Worm (Caenorhabditis elegans) whole organism, young adult: ENCODE measurements around the gene lin-37.

Experiments used
- B0336.3 ChIP-seq: fragments of 200-800 bp; sonication (Bioruptor generic); IDR thresholded peaks from 2 replicates; pipeline ENCODE4 v1.3.6; 2022; ENCODE audit warnings: missing genetic modification characterization, missing compliant biosample characterization
- C17E4.6 ChIP-seq: fragments of 200-800 bp; sonication (Bioruptor generic); IDR thresholded peaks from 2 replicates; pipeline ENCODE4 v1.3.6; 2022; ENCODE audit warnings: missing genetic modification reagents, missing genetic modification characterization, missing compliant biosample characterization
- D2030.7 ChIP-seq: fragments of 200-800 bp; sonication (Bioruptor generic); IDR thresholded peaks from 2 replicates; pipeline ENCODE4 v1.3.6; 2022; ENCODE audit warnings: missing genetic modification reagents, missing genetic modification characterization, missing compliant biosample characterization
- F33H1.4 ChIP-seq: fragments of 200-800 bp; sonication (Bioruptor generic); IDR thresholded peaks from 2 replicates; pipeline ENCODE4 v1.3.6; 2022; ENCODE audit warnings: missing genetic modification reagents, missing genetic modification characterization, missing compliant biosample characterization
- F37B4.10 ChIP-seq: fragments of 200-800 bp; sonication (Bioruptor generic); IDR thresholded peaks from 2 replicates; pipeline ENCODE4 v1.3.6; 2022; ENCODE audit warnings: missing genetic modification characterization, missing compliant biosample characterization
- F39B2.1 ChIP-seq: fragments of 200-800 bp; sonication (Bioruptor generic); IDR thresholded peaks from 2 replicates; pipeline ENCODE4 v1.3.6; 2022; ENCODE audit warnings: missing genetic modification reagents, missing genetic modification characterization, missing compliant biosample characterization
- F49E8.2 ChIP-seq: sonication (generic microtip); optimal IDR thresholded peaks from 3 replicates; lab custom pipeline; 2017; ENCODE audit warnings: missing genetic modification characterization, mild to moderate bottlenecking, missing compliant biosample characterization, antibody characterized with exemption, moderate library complexity; ENCODE audit not compliant: insufficient read depth
- F52B5.7 ChIP-seq: sonication (generic microtip); optimal IDR thresholded peaks from 2 replicates; lab custom pipeline; 2016; ENCODE audit warnings: mild to moderate bottlenecking, missing genetic modification characterization, missing compliant biosample characterization
- K12H6.12 ChIP-seq: fragments of 200-800 bp; sonication (Bioruptor generic); optimal IDR thresholded peaks from 2 replicates; lab custom pipeline; 2018; ENCODE audit warnings: mild to moderate bottlenecking, missing genetic modification characterization, missing compliant biosample characterization
- T26A5.8 ChIP-seq: sonication (generic microtip); optimal IDR thresholded peaks from 2 replicates; lab custom pipeline; 2016; ENCODE audit warnings: missing genetic modification characterization, missing compliant biosample characterization
- Y53F4B.3 ChIP-seq: fragments of 200-800 bp; sonication (Bioruptor generic); IDR thresholded peaks from 2 replicates; pipeline ENCODE4 v1.3.6; 2022; ENCODE audit warnings: missing genetic modification reagents, missing genetic modification characterization, missing compliant biosample characterization
- Y56A3A.18 ChIP-seq: fragments of 200-800 bp; sonication (Bioruptor generic); IDR thresholded peaks from 2 replicates; pipeline ENCODE4 v1.3.6; 2022; ENCODE audit warnings: missing genetic modification reagents, missing genetic modification characterization, missing compliant biosample characterization
- ZK185.1 ChIP-seq: sonication (generic microtip); optimal IDR thresholded peaks from 2 replicates; lab custom pipeline; 2016; ENCODE audit warnings: mild to moderate bottlenecking, missing genetic modification characterization, missing compliant biosample characterization; ENCODE audit not compliant: poor library complexity, severe bottlenecking
- atf-7 ChIP-seq: sonication (generic microtip); optimal IDR thresholded peaks from 2 replicates; lab custom pipeline; 2017; ENCODE audit warnings: mild to moderate bottlenecking, missing genetic modification characterization, missing compliant biosample characterization
- athp-1 ChIP-seq: sonication (generic microtip); optimal IDR thresholded peaks from 2 replicates; lab custom pipeline; 2017; ENCODE audit warnings: mild to moderate bottlenecking, missing genetic modification characterization, missing compliant biosample characterization
- attf-3 ChIP-seq: fragments of 200-800 bp; sonication (Bioruptor generic); conservative IDR thresholded peaks from 2 replicates; pipeline ENCODE4 v1.3.6; 2022; ENCODE audit warnings: missing genetic modification reagents, missing genetic modification characterization, missing compliant biosample characterization
- attf-5 ChIP-seq: fragments of 200-800 bp; sonication (Bioruptor generic); optimal IDR thresholded peaks from 2 replicates; lab custom pipeline; 2018; ENCODE audit warnings: mild to moderate bottlenecking, missing genetic modification characterization, missing compliant biosample characterization
- attf-6 ChIP-seq: fragments of 200-800 bp; sonication (Bioruptor generic); IDR thresholded peaks from 2 replicates; pipeline ENCODE4 v1.3.6; 2022; ENCODE audit warnings: missing genetic modification reagents, missing genetic modification characterization, missing compliant biosample characterization
- ceh-100 ChIP-seq: fragments of 200-800 bp; sonication (Bioruptor generic); IDR thresholded peaks from 2 replicates; pipeline ENCODE4 v1.3.6; 2022; ENCODE audit warnings: missing genetic modification reagents, missing genetic modification characterization, missing compliant biosample characterization
- ceh-79 ChIP-seq: sonication (generic microtip); optimal IDR thresholded peaks from 2 replicates; lab custom pipeline; 2017; ENCODE audit warnings: mild to moderate bottlenecking, missing genetic modification characterization, missing compliant biosample characterization
- die-1 ChIP-seq: sonication (generic microtip); optimal IDR thresholded peaks from 2 replicates; lab custom pipeline; 2016; ENCODE audit warnings: missing genotype, mild to moderate bottlenecking, missing genetic modification characterization, missing compliant biosample characterization
- dox-1 ChIP-seq: fragments of 200-800 bp; sonication (Bioruptor generic); IDR thresholded peaks from 2 replicates; pipeline ENCODE4 v1.3.6; 2022; ENCODE audit warnings: missing genetic modification reagents, missing genetic modification characterization, missing compliant biosample characterization
- egrh-3 ChIP-seq: fragments of 200-800 bp; sonication (Bioruptor generic); IDR thresholded peaks from 2 replicates; pipeline ENCODE4 v1.3.6; 2022; ENCODE audit warnings: missing genetic modification reagents, missing genetic modification characterization, missing compliant biosample characterization
- gei-17 ChIP-seq: fragments of 200-800 bp; sonication (Bioruptor generic); optimal IDR thresholded peaks from 2 replicates; lab custom pipeline; 2018; ENCODE audit warnings: mild to moderate bottlenecking, missing genetic modification characterization, missing compliant biosample characterization
- hlh-12 ChIP-seq: sonication (generic microtip); optimal IDR thresholded peaks from 2 replicates; lab custom pipeline; 2016; ENCODE audit warnings: missing genetic modification characterization, missing compliant biosample characterization
- hsf-1 ChIP-seq: fragments of 200-800 bp; sonication (Bioruptor generic); IDR thresholded peaks from 2 replicates; pipeline ENCODE4 v1.3.6; 2022; ENCODE audit warnings: missing genetic modification reagents, missing genetic modification characterization, missing compliant biosample characterization
- let-607 ChIP-seq, 2 experiments: fragments of 200-800 bp in 1 of 2; sonication (Bioruptor generic) in 1 of 2; sonication (generic microtip) in 1 of 2; optimal IDR thresholded peaks; 2 replicates each; lab custom pipeline; 2016 to 2018; ENCODE audit warnings: mild to moderate bottlenecking in 2 of 2, missing compliant biosample characterization in 2 of 2, missing genetic modification characterization in 2 of 2, moderate library complexity in 2 of 2, missing genotype in 1 of 2
- lin-26 ChIP-seq: fragments of 200-800 bp; sonication (Bioruptor generic); IDR thresholded peaks from 2 replicates; pipeline ENCODE4 v1.3.6; 2022; ENCODE audit warnings: missing genetic modification reagents, missing genetic modification characterization, missing compliant biosample characterization
- lin-40 ChIP-seq: sonication (generic microtip); optimal IDR thresholded peaks from 2 replicates; lab custom pipeline; 2016; ENCODE audit warnings: missing genetic modification characterization, mild to moderate bottlenecking, missing compliant biosample characterization, missing genotype, missing genetic modification reagents
- lir-1 ChIP-seq: fragments of 200-800 bp; sonication (Bioruptor generic); conservative IDR thresholded peaks from 2 replicates; pipeline ENCODE4 v1.3.6; 2022; ENCODE audit warnings: missing genetic modification reagents, missing genetic modification characterization, missing compliant biosample characterization
- madf-10 ChIP-seq: sonication (generic microtip); optimal IDR thresholded peaks from 2 replicates; lab custom pipeline; 2016; ENCODE audit warnings: mild to moderate bottlenecking, missing genetic modification characterization, missing compliant biosample characterization
- madf-3 ChIP-seq: fragments of 200-800 bp; sonication (Bioruptor generic); IDR thresholded peaks from 2 replicates; pipeline ENCODE4 v1.3.6; 2022; ENCODE audit warnings: missing genetic modification reagents, missing genetic modification characterization, missing compliant biosample characterization
- madf-8 ChIP-seq: fragments of 200-800 bp; sonication (Bioruptor generic); conservative IDR thresholded peaks from 2 replicates; pipeline ENCODE4 v1.3.6; 2022; ENCODE audit warnings: missing genetic modification reagents, missing genetic modification characterization, missing compliant biosample characterization
- mcd-1 ChIP-seq: fragments of 200-800 bp; sonication (Bioruptor generic); IDR thresholded peaks from 2 replicates; pipeline ENCODE4 v1.3.6; 2022; ENCODE audit warnings: missing genetic modification reagents, missing genetic modification characterization, missing compliant biosample characterization
- nfyb-1 ChIP-seq: fragments of 200-800 bp; sonication (Bioruptor generic); IDR thresholded peaks from 2 replicates; pipeline ENCODE4 v1.3.6; 2022; ENCODE audit warnings: missing genetic modification reagents, missing genetic modification characterization, missing compliant biosample characterization
- sea-2 ChIP-seq: fragments of 200-800 bp; sonication (Bioruptor generic); IDR thresholded peaks from 2 replicates; pipeline ENCODE4 v1.3.6; 2022; ENCODE audit warnings: missing genetic modification characterization, missing compliant biosample characterization
- snpc-3.4 ChIP-seq: sonication (generic microtip); optimal IDR thresholded peaks from 2 replicates; lab custom pipeline; 2017; ENCODE audit warnings: missing genetic modification characterization, mild to moderate bottlenecking, missing compliant biosample characterization, antibody characterized with exemption, moderate library complexity, missing genotype, missing genetic modification reagents
- snpc-4 ChIP-seq, 5 experiments: fragments of 150-350 bp in 1 of 5; sonication (generic microtip) in 4 of 5; optimal IDR thresholded peaks; 2 replicates each; lab custom pipeline; 2014 to 2018; ENCODE audit warnings: missing genetic modification characterization in 5 of 5, missing biosample characterization in 3 of 5, antibody characterized with exemption in 2 of 5, mild to moderate bottlenecking in 2 of 5, missing compliant biosample characterization in 2 of 5, missing genotype in 2 of 5, moderate library complexity in 2 of 5, missing genetic modification reagents in 1 of 5
- somi-1 ChIP-seq: fragments of 200-800 bp; sonication (Bioruptor generic); optimal IDR thresholded peaks from 2 replicates; lab custom pipeline; 2018; ENCODE audit warnings: mild to moderate bottlenecking, missing genetic modification characterization, missing compliant biosample characterization
- tbp1 ChIP-seq: fragments of 200-800 bp; sonication (Bioruptor generic); optimal IDR thresholded peaks from 2 replicates; lab custom pipeline; 2018; ENCODE audit warnings: mild to moderate bottlenecking, missing genetic modification characterization, missing compliant biosample characterization
- tbx-9 ChIP-seq: sonication (generic microtip); optimal IDR thresholded peaks from 2 replicates; lab custom pipeline; 2016; ENCODE audit warnings: borderline replicate concordance, missing genetic modification characterization, inconsistent platforms, missing compliant biosample characterization
- tlf-1 ChIP-seq: fragments of 200-800 bp; sonication (Bioruptor generic); optimal IDR thresholded peaks from 2 replicates; lab custom pipeline; 2018; ENCODE audit warnings: mild to moderate bottlenecking, missing genetic modification characterization, missing compliant biosample characterization
- xnd-1 ChIP-seq: sonication (generic microtip); optimal IDR thresholded peaks from 2 replicates; lab custom pipeline; 2016; ENCODE audit warnings: missing genotype, missing genetic modification reagents, missing genetic modification characterization, missing compliant biosample characterization
- zim-3 ChIP-seq: sonication (generic microtip); optimal IDR thresholded peaks from 2 replicates; lab custom pipeline; 2017; ENCODE audit warnings: mild to moderate bottlenecking, missing genetic modification characterization, moderate library complexity, missing compliant biosample characterization
- ztf-22 ChIP-seq: fragments of 200-800 bp; sonication (Bioruptor generic); optimal IDR thresholded peaks from 2 replicates; lab custom pipeline; 2018; ENCODE audit warnings: mild to moderate bottlenecking, missing genetic modification characterization, moderate library complexity, missing compliant biosample characterization
- ztf-25 ChIP-seq: fragments of 200-800 bp; sonication (Bioruptor generic); IDR thresholded peaks from 2 replicates; pipeline ENCODE4 v1.3.6; 2022; ENCODE audit warnings: missing genetic modification reagents, missing genetic modification characterization, missing compliant biosample characterization
- ztf-6 ChIP-seq: fragments of 200-800 bp; sonication (Bioruptor generic); IDR thresholded peaks from 2 replicates; pipeline ENCODE4 v1.3.6; 2022; ENCODE audit warnings: missing genetic modification reagents, missing genetic modification characterization, missing compliant biosample characterization

Gene lin-37

DNA sequence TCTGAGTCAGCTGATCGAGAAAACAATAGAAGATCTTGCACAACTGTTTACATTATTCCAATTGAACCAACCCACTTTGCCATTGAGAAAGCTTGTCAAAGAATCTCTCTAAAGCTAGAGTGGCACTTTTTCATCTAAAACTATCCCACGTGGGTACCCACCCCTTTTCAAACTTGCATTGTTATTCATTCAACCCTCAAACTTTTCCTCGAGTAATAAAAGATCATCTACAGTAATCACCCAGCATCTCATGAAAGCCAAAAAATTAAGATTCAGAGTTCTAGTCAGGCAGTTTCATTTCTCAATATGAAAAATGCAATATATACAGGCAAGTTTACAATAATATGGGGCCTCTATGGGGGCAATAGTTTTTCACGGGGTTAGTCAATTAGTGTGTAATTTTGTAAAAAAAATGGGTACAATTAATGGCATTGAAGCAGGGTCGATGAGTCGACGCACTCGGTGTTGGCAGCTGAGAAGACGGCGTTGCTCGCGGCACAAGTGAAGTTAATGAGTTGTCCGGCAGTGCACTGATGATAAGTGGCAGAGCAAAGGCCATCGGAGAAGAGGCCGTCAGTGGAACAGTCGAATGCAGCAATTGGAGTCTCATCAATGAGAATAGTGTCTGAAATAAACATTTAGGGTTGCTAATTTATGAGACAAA lies 29.6 kb upstream of the lin-37 start (continued):
- peak; percentile 37 for TF ChIP-seq snpc-4 (GFP tag; optimal IDR thresholded peaks at IDR 0.05; lab: Kevin White, UChicago)
- TF ChIP-seq snpc-4 (tag; optimal IDR thresholded peaks at IDR 0.05; lab: Kevin White, UChicago), result peak in 1 of 4 experiments; percentile 71
- TF ChIP-seq zim-3 (tag; lab: Kevin White, UChicago), result no peak
- no peak for TF ChIP-seq egrh-3 (GFP tag; lab: Robert Waterston, UW)
- TF ChIP-seq F49E8.2 (tag; lab: Kevin White, UChicago), result peak; percentile 88
- TF ChIP-seq nfyb-1 (GFP tag; lab: Robert Waterston, UW), result no peak; the same call in 1 of the 2 replicates
- TF ChIP-seq D2030.7 (GFP tag; lab: Robert Waterston, UW), result peak; percentile 86
- no peak for TF ChIP-seq attf-3 (GFP tag; lab: Robert Waterston, UW)
- TF ChIP-seq tbx-9 (tag; lab: Kevin White, UChicago), result no peak
- TF ChIP-seq madf-3 (GFP tag; lab: Robert Waterston, UW), result peak; percentile 85
- TF ChIP-seq gei-17 (GFP tag; lab: Kevin White, UChicago), result no peak
- TF ChIP-seq dox-1, result peak; percentile 73
- TF ChIP-seq madf-10, result no peak
- no peak for TF ChIP-seq T26A5.8 (tag; lab: Kevin White, UChicago)
- peak; percentile 70; the same call in 1 of the 2 replicates for TF ChIP-seq F39B2.1 (GFP tag; lab: Robert Waterston, UW)
- TF ChIP-seq lir-1 (GFP tag; lab: Robert Waterston, UW), result peak; percentile 23; the same call in 1 of the 2 replicates
- no peak for TF ChIP-seq Y53F4B.3
- TF ChIP-seq attf-6, result peak; percentile 90
- no peak for TF ChIP-seq F37B4.10 (GFP tag; lab: Robert Waterston, UW)
- no peak for TF ChIP-seq lin-40 (tag; lab: Kevin White, UChicago)
- peak; percentile 24 for TF ChIP-seq atf-7 (tag; lab: Kevin White, UChicago)
- peak; percentile 82 for TF ChIP-seq lin-26 (GFP tag; lab: Robert Waterston, UW)
- TF ChIP-seq let-607 (tag; optimal IDR thresholded peaks at IDR 0.05; lab: Kevin White, UChicago), result no peak
- peak; percentile 75 for TF ChIP-seq Y56A3A.18 (GFP tag; lab: Robert Waterston, UW)
- no peak for TF ChIP-seq ZK185.1 (tag; lab: Kevin White, UChicago)
- TF ChIP-seq K12H6.12 (tag; lab: Kevin White, UChicago), result no peak
- TF ChIP-seq madf-8, result peak; percentile 36; the same call in 1 of the 2 replicates
- peak; percentile 35 for TF ChIP-seq F33H1.4 (GFP tag; lab: Robert Waterston, UW)
- TF ChIP-seq sea-2 (GFP tag; lab: Robert Waterston, UW), result no peak
- TF ChIP-seq ztf-6 (GFP tag; lab: Robert Waterston, UW), result no peak
- TF ChIP-seq ztf-25 (GFP tag; lab: Robert Waterston, UW), result peak; percentile 72; the same call in 1 of the 2 replicates
- TF ChIP-seq C17E4.6 (GFP tag; lab: Robert Waterston, UW), result 0 out of 2 replicates have a peak, but pooled peaks have one; percentile 11
- peak; percentile 72 for TF ChIP-seq F52B5.7 (tag; lab: Kevin White, UChicago)
- TF ChIP-seq ceh-79 (tag; lab: Kevin White, UChicago), result no peak
- TF ChIP-seq mcd-1, result no peak
- TF ChIP-seq athp-1 (tag; lab: Kevin White, UChicago), result peak; percentile 76
- TF ChIP-seq tlf-1 (GFP tag; lab: Kevin White, UChicago), result peak; percentile 82
- TF ChIP-seq snpc-3.4 (tag; lab: Kevin White, UChicago), result peak; percentile 88
- TF ChIP-seq somi-1 (GFP tag; lab: Kevin White, UChicago), result no peak
- TF ChIP-seq hlh-12, result no peak
- no peak for TF ChIP-seq ztf-22 (GFP tag; lab: Kevin White, UChicago)
- peak; percentile 59 for TF ChIP-seq xnd-1 (tag; lab: Kevin White, UChicago)
- TF ChIP-seq ceh-100, result peak; percentile 35
- TF ChIP-seq attf-5 (GFP tag; lab: Kevin White, UChicago), result peak; percentile 22
- TF ChIP-seq hsf-1 (GFP tag; lab: Robert Waterston, UW), result peak; percentile 84
- TF ChIP-seq tbp1 (GFP tag; lab: Kevin White, UChicago), result peak; percentile 35
- TF ChIP-seq B0336.3 (GFP tag; lab: Robert Waterston, UW), result peak; percentile 97
- TF ChIP-seq die-1 (tag; lab: Kevin White, UChicago), result no peak
